Worm (Caenorhabditis elegans) whole organism, L4 larva: ENCODE results near the gene K02A6.1.

ENCODE experiments used
- D1046.2 ChIP-seq: fragments of 200-800 bp; sonication (Bioruptor generic); IDR thresholded peaks from 2 replicates; pipeline ENCODE4 v1.3.6; 2022; ENCODE audit warnings: missing genetic modification characterization, missing compliant biosample characterization
- F37D6.2 ChIP-seq: sonication (generic microtip); optimal IDR thresholded peaks from 2 replicates; lab custom pipeline; 2016; ENCODE audit warnings: mild to moderate bottlenecking, missing genetic modification characterization, missing compliant biosample characterization
- F44E2.7 ChIP-seq: fragments of 200-800 bp; sonication (Bioruptor generic); IDR thresholded peaks from 2 replicates; pipeline ENCODE4 v2.1.2; 2022; ENCODE audit warnings: missing genetic modification characterization, missing compliant biosample characterization
- F49E8.2 ChIP-seq: sonication (generic microtip); optimal IDR thresholded peaks from 2 replicates; lab custom pipeline; 2016; ENCODE audit warnings: missing compliant biosample characterization, mild to moderate bottlenecking, missing genetic modification characterization, borderline replicate concordance
- T20F7.1 ChIP-seq: fragments of 200-800 bp; sonication (Bioruptor generic); optimal IDR thresholded peaks from 2 replicates; lab custom pipeline; 2018; ENCODE audit warnings: mild to moderate bottlenecking, missing genetic modification characterization, missing compliant biosample characterization
- Y75B8A.6 ChIP-seq: fragments of 200-800 bp; sonication (Bioruptor generic); IDR thresholded peaks from 2 replicates; pipeline ENCODE4 v1.3.6; 2022; ENCODE audit warnings: missing genetic modification reagents, missing genetic modification characterization, missing compliant biosample characterization
- ZK337.2 ChIP-seq: fragments of 200-800 bp; sonication (Bioruptor generic); IDR thresholded peaks from 2 replicates; pipeline ENCODE4 v1.3.6; 2022; ENCODE audit warnings: missing genetic modification reagents, missing genetic modification characterization, missing compliant biosample characterization
- aha-1 ChIP-seq: fragments of 150-350 bp; peaks from one replicate; lab custom pipeline; 2014; ENCODE audit warnings: missing biosample characterization, missing genetic modification characterization
- aly-2 ChIP-seq: sonication (generic microtip); optimal IDR thresholded peaks from 2 replicates; lab custom pipeline; 2018; ENCODE audit warnings: missing biosample characterization, missing genetic modification characterization
- arid-1 ChIP-seq: fragments of 200-800 bp; sonication (Bioruptor generic); conservative IDR thresholded peaks from 2 replicates; pipeline ENCODE4 v1.3.6; 2022; ENCODE audit warnings: missing genetic modification reagents, missing genetic modification characterization, missing compliant biosample characterization
- ceh-20 ChIP-seq: fragments of 200-800 bp; sonication (Bioruptor generic); IDR thresholded peaks from 2 replicates; pipeline ENCODE4 v1.3.6; 2022; ENCODE audit warnings: missing genetic modification reagents, missing genetic modification characterization, missing compliant biosample characterization
- ceh-32 ChIP-seq: sonication (generic microtip); optimal IDR thresholded peaks from 2 replicates; lab custom pipeline; 2016; ENCODE audit warnings: mild to moderate bottlenecking, missing genetic modification characterization, missing compliant biosample characterization; ENCODE audit not compliant: poor library complexity
- ctbp-1 ChIP-seq: fragments of 200-800 bp; sonication (Bioruptor generic); IDR thresholded peaks from 2 replicates; pipeline ENCODE4 v1.3.6; 2022; ENCODE audit warnings: missing genetic modification reagents, missing genetic modification characterization, missing compliant biosample characterization
- daf-16 ChIP-seq, 3 experiments: sonication (generic microtip); optimal IDR thresholded peaks; 2 replicates each; lab custom pipeline; 2016 to 2017; ENCODE audit warnings: missing genetic modification characterization in 3 of 3, missing genetic modification reagents in 3 of 3, mild to moderate bottlenecking in 2 of 3, missing compliant biosample characterization in 2 of 3, missing biosample characterization in 1 of 3, moderate library complexity in 1 of 3
- dmd-6 ChIP-seq: fragments of 200-800 bp; sonication (Bioruptor generic); IDR thresholded peaks from 2 replicates; pipeline ENCODE4 v1.3.6; 2022; ENCODE audit warnings: missing genetic modification reagents, missing genetic modification characterization, missing compliant biosample characterization
- dmd-9 ChIP-seq: fragments of 200-800 bp; sonication (Bioruptor generic); IDR thresholded peaks from 2 replicates; pipeline ENCODE4 v1.3.6; 2022; ENCODE audit warnings: missing genetic modification reagents, missing genetic modification characterization, missing compliant biosample characterization
- dpl-1 ChIP-seq: fragments of 150-350 bp; optimal IDR thresholded peaks from 2 replicates; lab custom pipeline; 2014; ENCODE audit warnings: missing biosample characterization, missing genetic modification reagents, missing genetic modification characterization
- dve-1 ChIP-seq: sonication (generic microtip); optimal IDR thresholded peaks from 2 replicates; lab custom pipeline; 2017; ENCODE audit warnings: antibody characterized with exemption, mild to moderate bottlenecking, missing genetic modification characterization, missing compliant biosample characterization; ENCODE audit not compliant: insufficient read depth
- gei-8 ChIP-seq: fragments of 200-800 bp; sonication (Bioruptor generic); optimal IDR thresholded peaks from 2 replicates; lab custom pipeline; 2018; ENCODE audit warnings: mild to moderate bottlenecking, missing genetic modification characterization, missing compliant biosample characterization
- hif-1 ChIP-seq, 2 experiments: sonication (generic microtip); optimal IDR thresholded peaks; 2 replicates each; lab custom pipeline; 2016 to 2017; ENCODE audit warnings: missing compliant biosample characterization in 2 of 2, missing genetic modification characterization in 2 of 2, missing genetic modification reagents in 2 of 2, missing genotype in 2 of 2, mild to moderate bottlenecking in 1 of 2
- hlh-11 ChIP-seq: fragments of 200-800 bp; sonication (Bioruptor generic); optimal IDR thresholded peaks from 2 replicates; lab custom pipeline; 2018; ENCODE audit warnings: mild to moderate bottlenecking, missing genetic modification characterization, missing compliant biosample characterization
- hlh-30 ChIP-seq: sonication (generic microtip); optimal IDR thresholded peaks from 2 replicates; lab custom pipeline; 2017; ENCODE audit warnings: antibody characterized with exemption, mild to moderate bottlenecking, missing genetic modification characterization, missing compliant biosample characterization; ENCODE audit not compliant: insufficient read depth
- lin-1 ChIP-seq: fragments of 200-800 bp; sonication (Bioruptor generic); IDR thresholded peaks from 2 replicates; pipeline ENCODE4 v1.3.6; 2022; ENCODE audit warnings: missing genetic modification reagents, missing genetic modification characterization, missing compliant biosample characterization
- lin-13 ChIP-seq: fragments of 150-350 bp; optimal IDR thresholded peaks from 2 replicates; lab custom pipeline; 2014; ENCODE audit warnings: missing biosample characterization, missing genetic modification reagents, missing genetic modification characterization
- lin-38 ChIP-seq: fragments of 200-800 bp; sonication (Bioruptor generic); IDR thresholded peaks from 2 replicates; pipeline ENCODE4 v1.3.6; 2022; ENCODE audit warnings: missing genetic modification reagents, missing genetic modification characterization, missing compliant biosample characterization
- lin-39 ChIP-seq: fragments of 150-350 bp; optimal IDR thresholded peaks from 2 replicates; lab custom pipeline; 2014; ENCODE audit warnings: missing biosample characterization, missing genetic modification reagents, missing genetic modification characterization
- lsy-2 ChIP-seq, 2 experiments: fragments of 150-350 bp in 1 of 2; sonication (generic microtip) in 1 of 2; optimal IDR thresholded peaks; 2 replicates each; lab custom pipeline; 2014 to 2017; ENCODE audit warnings: missing biosample characterization in 2 of 2, missing genetic modification characterization in 2 of 2
- madf-5 ChIP-seq, 2 experiments: fragments of 200-800 bp; sonication (Bioruptor generic); IDR thresholded peaks; 2 replicates each; pipeline ENCODE4 v1.3.6; 2022; ENCODE audit warnings: missing compliant biosample characterization in 2 of 2, missing genetic modification characterization in 2 of 2
- mdl-1 ChIP-seq, 2 experiments: fragments of 150-350 bp in 1 of 2; sonication (generic microtip) in 1 of 2; optimal IDR thresholded peaks; 2 replicates each; lab custom pipeline; 2014 to 2017; ENCODE audit warnings: missing biosample characterization in 2 of 2, missing genetic modification characterization in 2 of 2
- mep-1 ChIP-seq: fragments of 150-350 bp; sonication (generic microtip); optimal IDR thresholded peaks from 3 replicates; lab custom pipeline; 2014; ENCODE audit warnings: missing biosample characterization, missing genetic modification characterization
- mes-2 ChIP-seq: sonication (generic microtip); optimal IDR thresholded peaks from 2 replicates; lab custom pipeline; 2016; ENCODE audit warnings: missing genotype, mild to moderate bottlenecking, missing genetic modification characterization, missing compliant biosample characterization; ENCODE audit not compliant: poor library complexity, severe bottlenecking
- nhr-102 ChIP-seq: sonication (generic microtip); optimal IDR thresholded peaks from 2 replicates; lab custom pipeline; 2016; ENCODE audit warnings: mild to moderate bottlenecking, missing genetic modification characterization, moderate library complexity, missing compliant biosample characterization
- nhr-28 ChIP-seq: fragments of 150-350 bp; optimal IDR thresholded peaks from 2 replicates; lab custom pipeline; 2014; ENCODE audit warnings: missing biosample characterization, missing genetic modification characterization
- nhr-41 ChIP-seq: fragments of 200-800 bp; sonication (Bioruptor generic); IDR thresholded peaks from 2 replicates; pipeline ENCODE4 v1.3.6; 2022; ENCODE audit warnings: missing genetic modification reagents, missing genetic modification characterization, missing compliant biosample characterization
- nhr-42 ChIP-seq: fragments of 200-800 bp; sonication (Bioruptor generic); IDR thresholded peaks from 2 replicates; pipeline ENCODE4 v1.3.6; 2022; ENCODE audit warnings: missing genetic modification characterization, missing compliant biosample characterization
- nhr-48 ChIP-seq: sonication (generic microtip); optimal IDR thresholded peaks from 2 replicates; lab custom pipeline; 2016; ENCODE audit warnings: mild to moderate bottlenecking, missing genetic modification characterization, missing compliant biosample characterization
- nhr-77 ChIP-seq: fragments of 150-350 bp; optimal IDR thresholded peaks from 2 replicates; lab custom pipeline; 2014; ENCODE audit warnings: missing biosample characterization, missing genetic modification characterization
- php-3 ChIP-seq: fragments of 200-800 bp; sonication (Bioruptor generic); IDR thresholded peaks from 2 replicates; pipeline ENCODE4 v1.3.6; 2022; ENCODE audit warnings: missing genetic modification reagents, missing genetic modification characterization, missing compliant biosample characterization
- pqm-1 ChIP-seq: sonication (generic microtip); optimal IDR thresholded peaks from 2 replicates; lab custom pipeline; 2017; ENCODE audit warnings: missing biosample characterization, missing genetic modification characterization
- snpc-4 ChIP-seq: fragments of 150-350 bp; optimal IDR thresholded peaks from 2 replicates; lab custom pipeline; 2014; ENCODE audit warnings: missing biosample characterization, missing genetic modification characterization
- tra-1 ChIP-seq: fragments of 200-800 bp; sonication (Bioruptor generic); IDR thresholded peaks from 2 replicates; pipeline ENCODE4 v1.3.6; 2022; ENCODE audit warnings: missing genetic modification reagents, missing genetic modification characterization, missing compliant biosample characterization
- unc-130 ChIP-seq: sonication (generic microtip); optimal IDR thresholded peaks from 2 replicates; lab custom pipeline; 2016; ENCODE audit warnings: missing genetic modification reagents, missing genetic modification characterization, missing compliant biosample characterization
- unc-62 ChIP-seq, 3 experiments: fragments of 150-350 bp in 1 of 3; sonication (generic microtip); optimal IDR thresholded peaks in 2 of 3; peaks in 1 of 3; 1 replicate in 1 of 3; 2 replicates in 2 of 3; lab custom pipeline; 2014 to 2017; ENCODE audit warnings: missing biosample characterization in 3 of 3, missing genetic modification characterization in 3 of 3, missing genetic modification reagents in 3 of 3, missing genotype in 1 of 3
- vab-7 ChIP-seq: fragments of 200-800 bp; sonication (Bioruptor generic); IDR thresholded peaks from 2 replicates; pipeline ENCODE4 v1.3.6; 2022; ENCODE audit warnings: missing genetic modification reagents, missing genetic modification characterization, missing compliant biosample characterization
- zag-1 ChIP-seq: fragments of 150-350 bp; optimal IDR thresholded peaks from 2 replicates; lab custom pipeline; 2014; ENCODE audit warnings: missing biosample characterization, missing genetic modification characterization
- zip-11 ChIP-seq: fragments of 200-800 bp; sonication (Bioruptor generic); IDR thresholded peaks from 2 replicates; pipeline ENCODE4 v1.3.6; 2022; ENCODE audit warnings: missing genetic modification characterization, missing compliant biosample characterization
- zip-2 ChIP-seq: fragments of 150-350 bp; optimal IDR thresholded peaks from 2 replicates; lab custom pipeline; 2014; ENCODE audit warnings: missing biosample characterization, missing genetic modification characterization
- ztf-7 ChIP-seq: fragments of 150-350 bp; optimal IDR thresholded peaks from 2 replicates; lab custom pipeline; 2014; ENCODE audit warnings: missing biosample characterization, missing genetic modification characterization

Gene K02A6.1

ce11 chrX:8241906-8242305, 22.4 kb downstream of the K02A6.1 start, which contains the start of gene endu-2 (continued):
- TF ChIP-seq madf-5 (GFP tag; IDR thresholded peaks at IDR 0.05; lab: Robert Waterston, UW): no peak
- TF ChIP-seq php-3 (GFP tag; lab: Robert Waterston, UW): no peak

- TF ChIP-seq aly-2 (tag; lab: Kevin White, UChicago) (no peak), dmd-9 (GFP tag; lab: Robert Waterston, UW) (no peak), unc-130 (GFP tag; lab: Kevin White, UChicago) (no peak), lin-1 (GFP tag; lab: Robert Waterston, UW) (peak; percentile 64; the same call in 1 of the 2 replicates), vab-7 (no peak), lin-39 (tag; lab: Kevin White, UChicago) (no peak), lsy-2 (tag; optimal IDR thresholded peaks at IDR 0.05; lab: Kevin White, UChicago) (peak in 1 of 2 experiments; percentile 40), ctbp-1 (no peak), hlh-11 (peak; percentile 75), arid-1 (GFP tag; lab: Robert Waterston, UW) (no peak), dmd-6 (GFP tag; lab: Robert Waterston, UW) (peak; percentile 97), mdl-1 (tag; optimal IDR thresholded peaks at IDR 0.05; lab: Kevin White, UChicago) (peak; percentile 34 to 86), aha-1 (tag; lab: Kevin White, UChicago) (peak; percentile 77), gei-8 (GFP tag; lab: Kevin White, UChicago) (peak; percentile 50), hlh-30 (tag; lab: Kevin White, UChicago) (peak; percentile 24), ZK337.2 (no peak), mep-1 (tag; lab: Kevin White, UChicago) (peak; percentile 25), ceh-32 (tag; lab: Kevin White, UChicago) (no peak), D1046.2 (GFP tag; lab: Robert Waterston, UW) (no peak), ceh-20 (GFP tag; lab: Robert Waterston, UW) (no peak), F49E8.2 (tag; lab: Kevin White, UChicago) (no peak), lin-38 (GFP tag; lab: Robert Waterston, UW) (no peak), mes-2 (tag; lab: Kevin White, UChicago) (peak; percentile 22), nhr-28 (tag; lab: Kevin White, UChicago) (peak; percentile 80), lin-13 (no peak), zip-2 (tag; lab: Kevin White, UChicago) (no peak), ztf-7 (tag; lab: Kevin White, UChicago) (no peak), nhr-42 (no peak), php-3 (GFP tag; lab: Robert Waterston, UW) (peak; percentile 85; the same call in 1 of the 2 replicates), dpl-1 (GFP tag; lab: Kevin White, UChicago) (no peak), zip-11 (GFP tag; lab: Robert Waterston, UW) (no peak), nhr-41 (GFP tag; lab: Robert Waterston, UW) (no peak), madf-5 (GFP tag; IDR thresholded peaks at IDR 0.05; lab: Robert Waterston, UW) (no peak), pqm-1 (tag; lab: Kevin White, UChicago) (peak; percentile 82), T20F7.1 (GFP tag; lab: Kevin White, UChicago) (no peak), snpc-4 (tag; lab: Kevin White, UChicago) (no peak), tra-1 (GFP tag; lab: Robert Waterston, UW) (peak; percentile 87), nhr-77 (tag; lab: Kevin White, UChicago) (peak; percentile 67), zag-1 (tag; lab: Kevin White, UChicago) (no peak), F44E2.7 (no peak), unc-62 (GFP tag; optimal IDR thresholded peaks at IDR 0.05 in 1 of 2; lab: Kevin White, UChicago) (no peak), unc-62 (tag; optimal IDR thresholded peaks at IDR 0.05; lab: Kevin White, UChicago) (no peak), Y75B8A.6 (no peak), hif-1 (tag; optimal IDR thresholded peaks at IDR 0.05; lab: Kevin White, UChicago) (peak in 1 of 2 experiments; percentile 33), dve-1 (peak; percentile 92), F37D6.2 (no peak), nhr-102 (tag; lab: Kevin White, UChicago) (peak; percentile 50), nhr-48 (tag; lab: Kevin White, UChicago) (peak; percentile 39), daf-16 (GFP tag; optimal IDR thresholded peaks at IDR 0.05; lab: Kevin White, UChicago) (no peak), daf-16 (tag; optimal IDR thresholded peaks at IDR 0.05; lab: Kevin White, UChicago) (peak; percentile 85)
These were observed 23.6 kb downstream of the K02A6.1 start for ce11 chrX:8243116-8243515.
